Worm (Caenorhabditis elegans) whole organism, L2 larva: ENCODE results near the gene ZC262.2.

Experiments
- ZK546.5 ChIP-seq: sonication (generic microtip); optimal IDR thresholded peaks from 2 replicates; lab custom pipeline; 2017; ENCODE audit warnings: missing biosample characterization, missing genetic modification characterization
- alr-1 ChIP-seq: fragments of 150-350 bp; optimal IDR thresholded peaks from 2 replicates; lab custom pipeline; 2014; ENCODE audit warnings: missing biosample characterization, missing genetic modification characterization
- mab-5 ChIP-seq: fragments of 150-350 bp; optimal IDR thresholded peaks from 2 replicates; lab custom pipeline; 2014; ENCODE audit warnings: missing biosample characterization, missing genetic modification characterization
- nhr-11 ChIP-seq: fragments of 150-350 bp; optimal IDR thresholded peaks from 2 replicates; lab custom pipeline; 2014; ENCODE audit warnings: missing biosample characterization, missing genetic modification characterization
- nhr-25 ChIP-seq: fragments of 150-350 bp; sonication (generic microtip); optimal IDR thresholded peaks from 3 replicates; lab custom pipeline; 2014; ENCODE audit warnings: missing biosample characterization, missing genetic modification characterization
- peb-1 ChIP-seq: fragments of 150-350 bp; optimal IDR thresholded peaks from 2 replicates; lab custom pipeline; 2014; ENCODE audit warnings: missing biosample characterization, missing genetic modification characterization
- unc-39 ChIP-seq: fragments of 150-350 bp; optimal IDR thresholded peaks from 2 replicates; lab custom pipeline; 2014; ENCODE audit warnings: missing biosample characterization, missing genetic modification characterization

ce11 chrIII:8287519-8287918 is 44.3 kb upstream of the ZC262.2 start:
- TF ChIP-seq ZK546.5 (tag; lab: Kevin White, UChicago): no peak
- no peak for TF ChIP-seq alr-1
- no peak for TF ChIP-seq nhr-11 (tag; lab: Kevin White, UChicago)
- no peak for TF ChIP-seq peb-1
- no peak for TF ChIP-seq nhr-25 (tag; lab: Kevin White, UChicago)
- peak; percentile 74 for TF ChIP-seq mab-5 (tag; lab: Kevin White, UChicago)
- TF ChIP-seq unc-39 (tag; lab: Kevin White, UChicago): no peak
